Worm (Caenorhabditis elegans) whole organism, L4/young adult: ENCODE measurements around the gene Y66D12A.19.

Experiments
- W03F9.2 ChIP-seq: fragments of 150-350 bp; optimal IDR thresholded peaks from 2 replicates; lab custom pipeline; 2014; ENCODE audit warnings: missing biosample characterization, missing genetic modification characterization
- dao-5 ChIP-seq: sonication (generic microtip); optimal IDR thresholded peaks from 2 replicates; lab custom pipeline; 2016; ENCODE audit warnings: missing genotype, missing genetic modification characterization, moderate library complexity, missing compliant biosample characterization
- him-1 ChIP-seq: sonication (generic microtip); optimal IDR thresholded peaks from 2 replicates; lab custom pipeline; 2016; ENCODE audit warnings: missing genotype, missing genetic modification reagents, missing genetic modification characterization, missing compliant biosample characterization

DNA sequence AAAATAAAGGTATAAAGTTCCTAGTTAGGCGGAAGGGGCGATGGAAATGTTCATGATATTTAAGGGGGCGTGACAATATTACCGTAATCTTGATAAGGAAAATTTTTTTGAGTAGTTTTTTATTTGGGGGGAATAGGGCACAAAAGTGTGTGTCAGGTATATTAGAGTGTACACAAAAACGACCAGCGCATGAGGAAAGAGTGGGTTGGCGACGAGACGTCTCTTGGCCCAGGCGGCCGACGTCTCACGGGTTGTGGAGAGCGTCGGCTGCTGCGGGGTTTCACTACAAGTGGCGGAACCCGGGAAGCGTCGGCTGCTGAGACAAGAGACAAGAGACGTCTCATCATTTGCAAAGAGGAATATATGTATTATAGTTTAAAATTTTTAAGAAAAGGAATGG lies 45.2 kb upstream of the Y66D12A.19 start:
- TF ChIP-seq him-1 (tag; lab: Kevin White, UChicago) (no peak), W03F9.2 (no peak), dao-5 (tag; lab: Kevin White, UChicago) (no peak)
